Worm (Caenorhabditis elegans): ENCODE measurements around the gene fkb-1.
A peak's percentile ranks its signal among the peaks of the same experiment; 100 is the strongest.

DNA sequence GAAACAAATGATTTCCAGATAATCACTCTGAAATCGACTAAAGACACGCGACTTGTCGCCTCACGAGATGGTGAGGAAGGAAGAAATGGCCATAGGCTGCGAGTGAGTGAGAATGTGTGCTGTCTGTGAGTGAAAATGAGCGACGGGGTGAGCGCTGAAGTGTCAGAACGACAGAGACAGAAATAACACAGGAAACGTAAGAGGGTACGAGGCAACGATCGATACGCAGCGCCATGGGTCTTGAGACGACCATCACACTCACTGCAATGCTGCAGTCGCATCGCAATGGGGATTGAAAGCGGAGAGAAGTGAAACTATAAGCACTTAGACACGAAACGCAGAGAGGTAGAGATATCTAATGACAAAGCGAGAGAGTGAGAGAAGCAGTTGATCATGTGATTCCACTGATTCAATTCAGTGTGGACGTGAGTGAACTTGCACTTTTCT is 46.4 kb downstream of the fkb-1 start:
- TF ChIP-seq che-1 (tag; optimal IDR thresholded peaks at IDR 0.05), result no peak
- TF ChIP-seq elt-2 (tag; optimal IDR thresholded peaks at IDR 0.05), result no peak
- TF ChIP-seq pha-4 (tag; optimal IDR thresholded peaks at IDR 0.05), result no peak
- TF ChIP-seq ceh-34 (tag; optimal IDR thresholded peaks at IDR 0.05), result peak; percentile 95
- TF ChIP-seq unc-3 (GFP tag; conservative IDR thresholded peaks at IDR 0.05), result no peak
- TF ChIP-seq unc-3 (tag; optimal IDR thresholded peaks at IDR 0.05), result peak; percentile 40
- no peak for TF ChIP-seq pax-1 (tag; optimal IDR thresholded peaks at IDR 0.05)
- TF ChIP-seq ama-1 (optimal IDR thresholded peaks at IDR 0.05), result no peak
- no peak for TF ChIP-seq ceh-9 (tag; optimal IDR thresholded peaks at IDR 0.05)
- peak; percentile 64 for TF ChIP-seq ceh-19 (GFP tag; optimal IDR thresholded peaks at IDR 0.05)

Measured in whole organism, late embryonic.